Worm (Caenorhabditis elegans) whole organism, L1 larva: ENCODE measurements around the gene F52H2.1.
A peak's percentile ranks its signal among the peaks of the same experiment; 100 is the strongest.

Experiments used
- Y116A8C.19 ChIP-seq: sonication (generic microtip); optimal IDR thresholded peaks from 2 replicates; lab custom pipeline; 2016; ENCODE audit warnings: missing compliant biosample characterization, missing genetic modification characterization, borderline replicate concordance
- ceh-63 ChIP-seq: fragments of 200-800 bp; sonication (Bioruptor generic); optimal IDR thresholded peaks from 2 replicates; lab custom pipeline; 2018; ENCODE audit warnings: mild to moderate bottlenecking, missing genetic modification characterization, missing compliant biosample characterization
- ceh-8 ChIP-seq: fragments of 200-800 bp; sonication (Bioruptor generic); optimal IDR thresholded peaks from 2 replicates; lab custom pipeline; 2018; ENCODE audit warnings: mild to moderate bottlenecking, missing genetic modification characterization, moderate library complexity, missing compliant biosample characterization
- ceh-82 ChIP-seq, 3 experiments: fragments of 150-350 bp in 1 of 3; sonication (generic microtip) in 2 of 3; optimal IDR thresholded peaks; 2 replicates each; lab custom pipeline; 2014 to 2017; ENCODE audit warnings: missing biosample characterization in 3 of 3, missing genetic modification characterization in 3 of 3
- ceh-88 ChIP-seq: fragments of 200-800 bp; sonication (Bioruptor generic); IDR thresholded peaks from 2 replicates; pipeline ENCODE4 v1.3.6; 2022; ENCODE audit warnings: missing genetic modification characterization, missing compliant biosample characterization
- ceh-90 ChIP-seq: sonication (generic microtip); optimal IDR thresholded peaks from 2 replicates; lab custom pipeline; 2016; ENCODE audit warnings: missing genetic modification characterization, missing compliant biosample characterization
- dpl-1 ChIP-seq, 3 experiments: fragments of 150-350 bp in 2 of 3; sonication (generic microtip) in 1 of 3; optimal IDR thresholded peaks; 2 replicates each; lab custom pipeline; 2014 to 2017; ENCODE audit warnings: missing biosample characterization in 3 of 3, missing genetic modification characterization in 3 of 3, missing genetic modification reagents in 3 of 3
- efl-3 ChIP-seq: fragments of 200-800 bp; sonication (Bioruptor generic); optimal IDR thresholded peaks from 2 replicates; lab custom pipeline; 2018; ENCODE audit warnings: mild to moderate bottlenecking, missing genetic modification characterization, missing compliant biosample characterization
- egl-13 ChIP-seq: sonication (generic microtip); optimal IDR thresholded peaks from 2 replicates; lab custom pipeline; 2016; ENCODE audit warnings: missing genotype, missing genetic modification reagents, missing genetic modification characterization, missing compliant biosample characterization
- egl-27 ChIP-seq, 2 experiments: fragments of 150-350 bp in 1 of 2; sonication (generic microtip); optimal IDR thresholded peaks; 3 replicates each; lab custom pipeline; 2017 to 2018; ENCODE audit warnings: missing biosample characterization in 2 of 2, missing genetic modification characterization in 2 of 2, missing genetic modification reagents in 2 of 2
- elt-2 ChIP-seq: sonication (generic microtip); optimal IDR thresholded peaks from 2 replicates; lab custom pipeline; 2016; ENCODE audit warnings: missing genetic modification characterization, mild to moderate bottlenecking, inconsistent platforms, missing compliant biosample characterization, missing genetic modification reagents
- fkh-8 ChIP-seq: sonication (generic microtip); optimal IDR thresholded peaks from 2 replicates; lab custom pipeline; 2016; ENCODE audit warnings: mild to moderate bottlenecking, missing genetic modification characterization, missing compliant biosample characterization
- grh-1 ChIP-seq: fragments of 200-800 bp; sonication (Bioruptor generic); IDR thresholded peaks from 2 replicates; pipeline ENCODE4 v1.3.6; 2022; ENCODE audit warnings: missing genetic modification reagents, missing genetic modification characterization, missing compliant biosample characterization
- hlh-17 ChIP-seq: fragments of 200-800 bp; sonication (Bioruptor generic); optimal IDR thresholded peaks from 2 replicates; lab custom pipeline; 2018; ENCODE audit warnings: missing genetic modification characterization, mild to moderate bottlenecking, missing compliant biosample characterization, moderate library complexity, borderline replicate concordance
- hpl-2 ChIP-seq: fragments of 150-350 bp; optimal IDR thresholded peaks from 2 replicates; lab custom pipeline; 2014; ENCODE audit warnings: missing biosample characterization, missing genetic modification reagents, missing genetic modification characterization
- isw-1 ChIP-seq: fragments of 200-800 bp; sonication (Bioruptor generic); IDR thresholded peaks from 2 replicates; pipeline ENCODE4 v1.3.6; 2022; ENCODE audit warnings: missing genetic modification characterization, missing compliant biosample characterization
- jun-1 ChIP-seq: fragments of 150-350 bp; optimal IDR thresholded peaks from 2 replicates; lab custom pipeline; 2014; ENCODE audit warnings: missing biosample characterization, missing genetic modification reagents, missing genetic modification characterization
- lin-13 ChIP-seq: fragments of 150-350 bp; optimal IDR thresholded peaks from 2 replicates; lab custom pipeline; 2014; ENCODE audit warnings: missing biosample characterization, missing genetic modification reagents, missing genetic modification characterization
- lin-14 ChIP-seq: fragments of 200-800 bp; sonication (Bioruptor generic); optimal IDR thresholded peaks from 2 replicates; lab custom pipeline; 2018; ENCODE audit warnings: mild to moderate bottlenecking, missing genetic modification characterization, moderate library complexity, missing compliant biosample characterization
- lin-15B ChIP-seq: fragments of 150-350 bp; sonication (generic microtip); optimal IDR thresholded peaks from 3 replicates; lab custom pipeline; 2014; ENCODE audit warnings: missing biosample characterization, missing genetic modification characterization
- lir-3 ChIP-seq: sonication (generic microtip); optimal IDR thresholded peaks from 2 replicates; lab custom pipeline; 2016; ENCODE audit warnings: mild to moderate bottlenecking, missing genetic modification characterization, moderate library complexity, missing compliant biosample characterization; ENCODE audit not compliant: poor library complexity
- lsy-2 ChIP-seq, 2 experiments: fragments of 150-350 bp; optimal IDR thresholded peaks; 2 replicates each; lab custom pipeline; 2014; ENCODE audit warnings: missing biosample characterization in 2 of 2, missing genetic modification characterization in 2 of 2
- mab-9 ChIP-seq: fragments of 200-800 bp; sonication (Bioruptor generic); IDR thresholded peaks from 2 replicates; pipeline ENCODE4 v1.3.6; 2022; ENCODE audit warnings: missing genetic modification reagents, missing genetic modification characterization, missing compliant biosample characterization
- mef-2 ChIP-seq: fragments of 150-350 bp; optimal IDR thresholded peaks from 2 replicates; lab custom pipeline; 2014; ENCODE audit warnings: missing biosample characterization, missing genetic modification characterization
- mep-1 ChIP-seq: fragments of 150-350 bp; optimal IDR thresholded peaks from 2 replicates; lab custom pipeline; 2014; ENCODE audit warnings: missing biosample characterization, missing genetic modification characterization
- nhr-28 ChIP-seq: fragments of 150-350 bp; optimal IDR thresholded peaks from 2 replicates; lab custom pipeline; 2014; ENCODE audit warnings: missing biosample characterization, missing genetic modification characterization
- nhr-47 ChIP-seq: sonication (generic microtip); optimal IDR thresholded peaks from 2 replicates; lab custom pipeline; 2016; ENCODE audit warnings: mild to moderate bottlenecking, missing genetic modification characterization, moderate library complexity, missing compliant biosample characterization
- nhr-71 ChIP-seq: sonication (generic microtip); optimal IDR thresholded peaks from 2 replicates; lab custom pipeline; 2016; ENCODE audit warnings: mild to moderate bottlenecking, missing genetic modification characterization, moderate library complexity, missing compliant biosample characterization
- nhr-85 ChIP-seq: sonication (generic microtip); peaks from one replicate; lab custom pipeline; 2016; ENCODE audit warnings: missing genetic modification characterization, inconsistent platforms, missing compliant biosample characterization
- pag-3 ChIP-seq: sonication (generic microtip); optimal IDR thresholded peaks from 2 replicates; lab custom pipeline; 2017; ENCODE audit warnings: missing genetic modification characterization, mild to moderate bottlenecking, missing compliant biosample characterization, antibody characterized with exemption, borderline replicate concordance; ENCODE audit not compliant: insufficient read depth
- pax-3 ChIP-seq: fragments of 200-800 bp; sonication (Bioruptor generic); optimal IDR thresholded peaks from 2 replicates; lab custom pipeline; 2018; ENCODE audit warnings: mild to moderate bottlenecking, missing genetic modification characterization, moderate library complexity, missing compliant biosample characterization
- rnt-1 ChIP-seq: sonication (generic microtip); optimal IDR thresholded peaks from 2 replicates; lab custom pipeline; 2016; ENCODE audit warnings: mild to moderate bottlenecking, missing genetic modification characterization, moderate library complexity, missing compliant biosample characterization
- skn-1 ChIP-seq: fragments of 150-350 bp; optimal IDR thresholded peaks from 2 replicates; lab custom pipeline; 2014; ENCODE audit warnings: missing biosample characterization, missing genetic modification characterization
- snpc-4 ChIP-seq: fragments of 150-350 bp; optimal IDR thresholded peaks from 2 replicates; lab custom pipeline; 2014; ENCODE audit warnings: missing biosample characterization, missing genetic modification characterization
- snu-23 ChIP-seq: sonication (generic microtip); optimal IDR thresholded peaks from 2 replicates; lab custom pipeline; 2016; ENCODE audit warnings: missing genetic modification characterization, missing compliant biosample characterization
- sox-4 ChIP-seq: sonication (generic microtip); optimal IDR thresholded peaks from 2 replicates; lab custom pipeline; 2016; ENCODE audit warnings: missing genetic modification characterization, missing compliant biosample characterization
- sup-37 ChIP-seq: fragments of 200-800 bp; sonication (Bioruptor generic); optimal IDR thresholded peaks from 2 replicates; lab custom pipeline; 2018; ENCODE audit warnings: mild to moderate bottlenecking, missing genetic modification characterization, missing compliant biosample characterization
- swsn-7 ChIP-seq: sonication (generic microtip); optimal IDR thresholded peaks from 2 replicates; lab custom pipeline; 2016; ENCODE audit warnings: missing genetic modification characterization, missing compliant biosample characterization
- tlp-1 ChIP-seq: fragments of 150-350 bp; optimal IDR thresholded peaks from 2 replicates; lab custom pipeline; 2014; ENCODE audit warnings: missing biosample characterization, missing genetic modification characterization
- unc-130 ChIP-seq: fragments of 150-350 bp; optimal IDR thresholded peaks from 2 replicates; lab custom pipeline; 2017; ENCODE audit warnings: missing biosample characterization, missing genetic modification characterization, inconsistent platforms
- unc-62 ChIP-seq: fragments of 150-350 bp; optimal IDR thresholded peaks from 2 replicates; lab custom pipeline; 2014; ENCODE audit warnings: missing biosample characterization, missing genetic modification reagents, missing genetic modification characterization
- unc-86 ChIP-seq: sonication (generic microtip); optimal IDR thresholded peaks from 2 replicates; lab custom pipeline; 2016; ENCODE audit warnings: missing genetic modification characterization, missing compliant biosample characterization
- zag-1 ChIP-seq: fragments of 150-350 bp; optimal IDR thresholded peaks from 2 replicates; lab custom pipeline; 2014; ENCODE audit warnings: missing biosample characterization, missing genetic modification characterization
- ztf-11 ChIP-seq, 2 experiments: sonication (generic microtip); optimal IDR thresholded peaks; 2 replicates each; lab custom pipeline; 2016 to 2017; ENCODE audit warnings: missing genetic modification characterization in 2 of 2, missing biosample characterization in 1 of 2, missing compliant biosample characterization in 1 of 2

F52H2.1 gene

ce11 chrX:2572646-2573149 is at the start of gene F52H2.1, which contains the start of gene ccd-5:
F52H2.1 (plus strand) TSS chrX:2573099.
ccd-5 (minus strand) TSS chrX:2572653.
- TF ChIP-seq isw-1 (GFP tag; lab: Robert Waterston, UW) (no peak), snu-23 (GFP tag; lab: Kevin White, UChicago) (peak; percentile 20), rnt-1 (peak; percentile 52), egl-27 (tag; optimal IDR thresholded peaks at IDR 0.05; lab: Kevin White, UChicago) (no peak), mep-1 (tag; lab: Kevin White, UChicago) (no peak), lsy-2 (tag; optimal IDR thresholded peaks at IDR 0.05; lab: Kevin White, UChicago) (peak in 1 of 2 experiments; percentile 33), efl-3 (GFP tag; lab: Kevin White, UChicago) (no peak), hpl-2 (GFP tag; lab: Kevin White, UChicago) (no peak), unc-86 (tag; lab: Kevin White, UChicago) (no peak), hlh-17 (GFP tag; lab: Kevin White, UChicago) (no peak), pag-3 (tag; lab: Kevin White, UChicago) (no peak), skn-1 (tag; lab: Kevin White, UChicago) (peak; percentile 78), nhr-71 (tag; lab: Kevin White, UChicago) (peak; percentile 14), nhr-85 (no peak), ceh-63 (GFP tag; lab: Kevin White, UChicago) (no peak), ceh-90 (tag; lab: Kevin White, UChicago) (no peak), pax-3 (tag; lab: Kevin White, UChicago) (no peak), ceh-8 (GFP tag; lab: Kevin White, UChicago) (no peak), lin-13 (GFP tag; lab: Kevin White, UChicago) (no peak), lin-14 (GFP tag; lab: Kevin White, UChicago) (peak; percentile 71), mab-9 (GFP tag; lab: Robert Waterston, UW) (no peak), mef-2 (tag; lab: Kevin White, UChicago) (no peak), nhr-28 (no peak), lin-15B (tag; lab: Kevin White, UChicago) (no peak), sup-37 (GFP tag; lab: Kevin White, UChicago) (no peak), zag-1 (tag; lab: Kevin White, UChicago) (no peak), grh-1 (no peak), fkh-8 (tag; lab: Kevin White, UChicago) (peak; percentile 56), Y116A8C.19 (tag; lab: Kevin White, UChicago) (no peak), swsn-7 (tag; lab: Kevin White, UChicago) (no peak), nhr-47 (peak; percentile 25), dpl-1 (GFP tag; optimal IDR thresholded peaks at IDR 0.05; lab: Kevin White, UChicago) (no peak), ztf-11 (tag; optimal IDR thresholded peaks at IDR 0.05; lab: Kevin White, UChicago) (no peak), ceh-82 (tag; optimal IDR thresholded peaks at IDR 0.05; lab: Kevin White, UChicago) (peak in 1 of 3 experiments; percentile 53), jun-1 (tag; lab: Kevin White, UChicago) (no peak), unc-62 (no peak), unc-130 (tag; lab: Kevin White, UChicago) (no peak)

DNA sequence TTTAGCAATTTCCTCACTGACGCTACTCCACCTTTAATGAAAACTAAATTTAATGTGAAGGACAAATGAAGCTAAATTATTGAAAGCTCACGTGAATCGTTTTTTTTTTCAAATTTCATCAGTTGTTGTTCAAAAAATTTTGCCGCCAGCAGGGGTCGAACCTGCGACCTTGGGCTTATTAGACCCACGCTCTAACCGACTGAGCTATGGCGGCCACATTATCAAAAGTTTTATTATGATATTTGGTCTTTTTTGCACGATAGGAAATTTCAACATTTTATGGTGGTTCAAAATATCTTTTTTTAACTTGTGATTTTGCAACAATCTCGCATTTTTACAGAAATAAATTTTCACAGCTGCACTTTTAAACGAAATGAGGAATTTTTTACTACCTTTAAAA is 46.8 kb upstream of the F52H2.1 start:
- TF ChIP-seq unc-130 (tag; lab: Kevin White, UChicago) = no peak
- no peak for TF ChIP-seq lin-14 (GFP tag; lab: Kevin White, UChicago)
- TF ChIP-seq sox-4 (tag; lab: Kevin White, UChicago) = no peak
- TF ChIP-seq ceh-88 (GFP tag; lab: Robert Waterston, UW) = no peak
- no peak for TF ChIP-seq snpc-4 (tag; lab: Kevin White, UChicago)
- TF ChIP-seq hpl-2 (GFP tag; lab: Kevin White, UChicago) = no peak
- TF ChIP-seq tlp-1 (tag; lab: Kevin White, UChicago) = no peak
- TF ChIP-seq pag-3 (tag; lab: Kevin White, UChicago) = no peak
- TF ChIP-seq elt-2 (tag; lab: Kevin White, UChicago) = no peak
- TF ChIP-seq lir-3 (tag; lab: Kevin White, UChicago) = no peak
- TF ChIP-seq egl-13 (tag; lab: Kevin White, UChicago) = no peak
